Worm (Caenorhabditis elegans) whole organism, L1 larva: Measurements from ENCODE around the gene Y42G9A.2.

Experiments used
- fos-1 ChIP-seq: fragments of 150-350 bp; optimal IDR thresholded peaks from 2 replicates; lab custom pipeline; 2014; ENCODE audit warnings: missing biosample characterization, missing genetic modification characterization
- nhr-237 ChIP-seq: fragments of 150-350 bp; optimal IDR thresholded peaks from 2 replicates; lab custom pipeline; 2014; ENCODE audit warnings: missing biosample characterization, missing genetic modification characterization

- TF ChIP-seq nhr-237 (tag; lab: Kevin White, UChicago) (no peak), fos-1 (tag; lab: Kevin White, UChicago) (no peak)
These were observed 28.8 kb downstream of the Y42G9A.2 start, which contains the start of gene F42A10.6 for ce11 chrIII:6176761-6177160.
